Worm (Caenorhabditis elegans) whole organism, L1 larva: ENCODE measurements around the gene F21F8.5.

Experiments
- C34B4.2 ChIP-seq: sonication (generic microtip); optimal IDR thresholded peaks from 2 replicates; lab custom pipeline; 2017; ENCODE audit warnings: mild to moderate bottlenecking, missing genetic modification characterization, missing compliant biosample characterization
- Y116A8C.19 ChIP-seq: sonication (generic microtip); optimal IDR thresholded peaks from 2 replicates; lab custom pipeline; 2016; ENCODE audit warnings: missing compliant biosample characterization, missing genetic modification characterization, borderline replicate concordance
- aha-1 ChIP-seq: fragments of 150-350 bp; optimal IDR thresholded peaks from 2 replicates; lab custom pipeline; 2014; ENCODE audit warnings: missing biosample characterization, missing genetic modification characterization
- alr-1 ChIP-seq: fragments of 200-800 bp; sonication (Bioruptor generic); optimal IDR thresholded peaks from 2 replicates; lab custom pipeline; 2018; ENCODE audit warnings: borderline replicate concordance, mild to moderate bottlenecking, missing genetic modification characterization, missing compliant biosample characterization
- ama-1 ChIP-seq: fragments of 150-350 bp; optimal IDR thresholded peaks from 2 replicates; lab custom pipeline; 2014
- ces-1 ChIP-seq: fragments of 150-350 bp; optimal IDR thresholded peaks from 2 replicates; lab custom pipeline; 2014; ENCODE audit warnings: missing biosample characterization, missing genetic modification reagents, missing genetic modification characterization
- dpl-1 ChIP-seq, 3 experiments: fragments of 150-350 bp in 2 of 3; sonication (generic microtip) in 1 of 3; optimal IDR thresholded peaks; 2 replicates each; lab custom pipeline; 2014 to 2017; ENCODE audit warnings: missing biosample characterization in 3 of 3, missing genetic modification characterization in 3 of 3, missing genetic modification reagents in 3 of 3
- efl-1 ChIP-seq, 4 experiments: fragments of 150-350 bp; optimal IDR thresholded peaks in 3 of 4; peaks in 1 of 4; 1 replicate in 1 of 4; 2 replicates in 3 of 4; lab custom pipeline; 2014; ENCODE audit warnings: missing biosample characterization in 2 of 4, missing genetic modification characterization in 2 of 4, missing genetic modification reagents in 2 of 4
- egl-13 ChIP-seq: sonication (generic microtip); optimal IDR thresholded peaks from 2 replicates; lab custom pipeline; 2016; ENCODE audit warnings: missing genotype, missing genetic modification reagents, missing genetic modification characterization, missing compliant biosample characterization
- egl-27 ChIP-seq, 2 experiments: fragments of 150-350 bp in 1 of 2; sonication (generic microtip); optimal IDR thresholded peaks; 3 replicates each; lab custom pipeline; 2017 to 2018; ENCODE audit warnings: missing biosample characterization in 2 of 2, missing genetic modification characterization in 2 of 2, missing genetic modification reagents in 2 of 2
- fkh-4 ChIP-seq: sonication (generic microtip); optimal IDR thresholded peaks from 2 replicates; lab custom pipeline; 2016; ENCODE audit warnings: missing compliant biosample characterization, missing genetic modification characterization, borderline replicate concordance
- fkh-8 ChIP-seq: sonication (generic microtip); optimal IDR thresholded peaks from 2 replicates; lab custom pipeline; 2016; ENCODE audit warnings: mild to moderate bottlenecking, missing genetic modification characterization, missing compliant biosample characterization
- fos-1 ChIP-seq: fragments of 150-350 bp; optimal IDR thresholded peaks from 2 replicates; lab custom pipeline; 2014; ENCODE audit warnings: missing biosample characterization, missing genetic modification characterization
- grh-1 ChIP-seq: fragments of 200-800 bp; sonication (Bioruptor generic); IDR thresholded peaks from 2 replicates; pipeline ENCODE4 v1.3.6; 2022; ENCODE audit warnings: missing genetic modification reagents, missing genetic modification characterization, missing compliant biosample characterization
- hpl-2 ChIP-seq: fragments of 150-350 bp; optimal IDR thresholded peaks from 2 replicates; lab custom pipeline; 2014; ENCODE audit warnings: missing biosample characterization, missing genetic modification reagents, missing genetic modification characterization
- lin-13 ChIP-seq: fragments of 150-350 bp; optimal IDR thresholded peaks from 2 replicates; lab custom pipeline; 2014; ENCODE audit warnings: missing biosample characterization, missing genetic modification reagents, missing genetic modification characterization
- lin-35 ChIP-seq, 2 experiments: fragments of 150-350 bp; optimal IDR thresholded peaks; 2 replicates each; lab custom pipeline; 2014; ENCODE audit warnings: missing biosample characterization in 2 of 2, missing genetic modification characterization in 2 of 2, missing genetic modification reagents in 2 of 2
- lin-39 ChIP-seq: fragments of 150-350 bp; optimal IDR thresholded peaks from 2 replicates; lab custom pipeline; 2014; ENCODE audit warnings: missing biosample characterization, missing genetic modification reagents, missing genetic modification characterization
- mdl-1 ChIP-seq, 2 experiments: fragments of 150-350 bp; optimal IDR thresholded peaks; 2 replicates each; lab custom pipeline; 2014 to 2017; ENCODE audit warnings: missing biosample characterization in 2 of 2, missing genetic modification characterization in 2 of 2, inconsistent platforms in 1 of 2
- mef-2 ChIP-seq: fragments of 150-350 bp; optimal IDR thresholded peaks from 2 replicates; lab custom pipeline; 2014; ENCODE audit warnings: missing biosample characterization, missing genetic modification characterization
- nhr-11 ChIP-seq: fragments of 150-350 bp; optimal IDR thresholded peaks from 2 replicates; lab custom pipeline; 2014; ENCODE audit warnings: missing biosample characterization, missing genetic modification characterization
- nhr-12 ChIP-seq: sonication (generic microtip); optimal IDR thresholded peaks from 2 replicates; lab custom pipeline; 2017; ENCODE audit warnings: missing biosample characterization, missing genetic modification characterization
- nhr-19 ChIP-seq: fragments of 200-800 bp; sonication (Bioruptor generic); conservative IDR thresholded peaks from 2 replicates; pipeline ENCODE4 v1.3.6; 2022; ENCODE audit warnings: missing genetic modification characterization, missing compliant biosample characterization
- nhr-71 ChIP-seq: sonication (generic microtip); optimal IDR thresholded peaks from 2 replicates; lab custom pipeline; 2016; ENCODE audit warnings: mild to moderate bottlenecking, missing genetic modification characterization, moderate library complexity, missing compliant biosample characterization
- nhr-90 ChIP-seq: sonication (generic microtip); optimal IDR thresholded peaks from 2 replicates; lab custom pipeline; 2016; ENCODE audit warnings: mild to moderate bottlenecking, missing genetic modification characterization, missing compliant biosample characterization; ENCODE audit not compliant: poor library complexity
- pax-3 ChIP-seq: fragments of 200-800 bp; sonication (Bioruptor generic); optimal IDR thresholded peaks from 2 replicates; lab custom pipeline; 2018; ENCODE audit warnings: mild to moderate bottlenecking, missing genetic modification characterization, moderate library complexity, missing compliant biosample characterization
- rnt-1 ChIP-seq: sonication (generic microtip); optimal IDR thresholded peaks from 2 replicates; lab custom pipeline; 2016; ENCODE audit warnings: mild to moderate bottlenecking, missing genetic modification characterization, moderate library complexity, missing compliant biosample characterization
- snu-23 ChIP-seq: sonication (generic microtip); optimal IDR thresholded peaks from 2 replicates; lab custom pipeline; 2016; ENCODE audit warnings: missing genetic modification characterization, missing compliant biosample characterization
- sup-37 ChIP-seq: fragments of 200-800 bp; sonication (Bioruptor generic); optimal IDR thresholded peaks from 2 replicates; lab custom pipeline; 2018; ENCODE audit warnings: mild to moderate bottlenecking, missing genetic modification characterization, missing compliant biosample characterization
- swsn-7 ChIP-seq: sonication (generic microtip); optimal IDR thresholded peaks from 2 replicates; lab custom pipeline; 2016; ENCODE audit warnings: missing genetic modification characterization, missing compliant biosample characterization
- tbx-2 ChIP-seq: sonication (generic microtip); optimal IDR thresholded peaks from 2 replicates; lab custom pipeline; 2016; ENCODE audit warnings: missing genetic modification characterization, missing compliant biosample characterization
- tlp-1 ChIP-seq: fragments of 150-350 bp; optimal IDR thresholded peaks from 2 replicates; lab custom pipeline; 2014; ENCODE audit warnings: missing biosample characterization, missing genetic modification characterization
- unc-62 ChIP-seq: fragments of 150-350 bp; optimal IDR thresholded peaks from 2 replicates; lab custom pipeline; 2014; ENCODE audit warnings: missing biosample characterization, missing genetic modification reagents, missing genetic modification characterization
- unc-86 ChIP-seq: sonication (generic microtip); optimal IDR thresholded peaks from 2 replicates; lab custom pipeline; 2016; ENCODE audit warnings: missing genetic modification characterization, missing compliant biosample characterization
- vab-15 ChIP-seq: sonication (generic microtip); optimal IDR thresholded peaks from 2 replicates; lab custom pipeline; 2017; ENCODE audit warnings: missing genotype, mild to moderate bottlenecking, missing genetic modification characterization, missing compliant biosample characterization
- xbp-1 ChIP-seq: sonication (generic microtip); optimal IDR thresholded peaks from 2 replicates; lab custom pipeline; 2016; ENCODE audit warnings: missing genetic modification characterization, missing compliant biosample characterization
- zag-1 ChIP-seq: fragments of 150-350 bp; optimal IDR thresholded peaks from 2 replicates; lab custom pipeline; 2014; ENCODE audit warnings: missing biosample characterization, missing genetic modification characterization
- zip-4 ChIP-seq: fragments of 200-800 bp; sonication (Bioruptor generic); optimal IDR thresholded peaks from 2 replicates; lab custom pipeline; 2018; ENCODE audit warnings: mild to moderate bottlenecking, missing genetic modification characterization, moderate library complexity, missing compliant biosample characterization
- ztf-4 ChIP-seq: fragments of 150-350 bp; optimal IDR thresholded peaks from 2 replicates; lab custom pipeline; 2014; ENCODE audit warnings: missing biosample characterization, missing genetic modification characterization

F21F8.5 gene

DNA sequence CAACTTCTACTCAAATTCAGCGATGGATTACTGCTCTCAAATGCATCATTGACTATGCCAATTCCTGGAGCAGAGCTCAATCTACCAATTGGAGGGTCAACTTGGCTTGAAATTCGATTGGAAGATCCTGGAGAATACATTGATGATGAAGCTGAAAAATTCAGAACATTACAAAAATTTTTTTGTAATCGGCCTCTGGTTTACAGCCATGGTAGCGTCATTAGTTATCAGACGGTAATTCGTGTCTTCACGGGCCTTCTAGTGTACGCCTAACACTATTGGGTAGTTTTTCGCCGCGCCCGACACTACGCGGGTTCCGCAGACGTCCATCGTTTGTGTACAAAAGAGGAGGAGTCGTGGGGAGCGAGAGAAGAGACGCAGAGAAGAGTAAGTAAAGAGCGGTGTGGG is 37.4 kb downstream of the F21F8.5 start (continued):
- peak; percentile 71 for TF ChIP-seq zip-4 (GFP tag; lab: Kevin White, UChicago)
- TF ChIP-seq sup-37 (GFP tag; lab: Kevin White, UChicago) = peak; percentile 69
- peak; percentile 95 for TF ChIP-seq rnt-1 (tag; lab: Kevin White, UChicago)
- peak; percentile 94 for TF ChIP-seq ama-1
- no peak for TF ChIP-seq C34B4.2 (tag; lab: Kevin White, UChicago)
- peak; percentile 36 for TF ChIP-seq hpl-2
- no peak for TF ChIP-seq mef-2
- TF ChIP-seq efl-1 (optimal IDR thresholded peaks at IDR 0.05; lab: Kevin White, UChicago) = peak; percentile 63 to 77
- TF ChIP-seq efl-1 (GFP tag; optimal IDR thresholded peaks at IDR 0.05 in 1 of 2; lab: Kevin White, UChicago) = peak; percentile 57 to 96
- no peak for TF ChIP-seq alr-1 (tag; lab: Kevin White, UChicago)
- TF ChIP-seq tlp-1 = no peak
- peak; percentile 53 for TF ChIP-seq pax-3
- TF ChIP-seq zag-1 (tag; lab: Kevin White, UChicago) = no peak
- TF ChIP-seq nhr-19 (GFP tag; lab: Robert Waterston, UW) = peak; percentile 93
- no peak for TF ChIP-seq nhr-12 (tag; lab: Kevin White, UChicago)
- TF ChIP-seq fos-1 (tag; lab: Kevin White, UChicago) = peak; percentile 52
- peak; percentile 92 for TF ChIP-seq snu-23 (GFP tag; lab: Kevin White, UChicago)
- peak; percentile 25 for TF ChIP-seq fkh-4 (tag; lab: Kevin White, UChicago)
- TF ChIP-seq egl-13 = peak; percentile 54
- peak; percentile 95 for TF ChIP-seq nhr-90 (tag; lab: Kevin White, UChicago)
- peak in 1 of 2 experiments; percentile 72 for TF ChIP-seq mdl-1 (tag; optimal IDR thresholded peaks at IDR 0.05; lab: Kevin White, UChicago)
- TF ChIP-seq nhr-71 (tag; lab: Kevin White, UChicago) = peak; percentile 94
- TF ChIP-seq dpl-1 (GFP tag; optimal IDR thresholded peaks at IDR 0.05; lab: Kevin White, UChicago) = peak; percentile 46 to 67 (median 60)
- no peak for TF ChIP-seq unc-62 (GFP tag; lab: Kevin White, UChicago)
- TF ChIP-seq lin-39 = peak; percentile 58
- no peak for TF ChIP-seq vab-15 (tag; lab: Kevin White, UChicago)
- peak; percentile 53 for TF ChIP-seq fkh-8
- TF ChIP-seq tbx-2 = peak; percentile 84
- TF ChIP-seq ztf-4 (tag; lab: Kevin White, UChicago) = peak; percentile 60
- TF ChIP-seq swsn-7 = peak; percentile 95
- no peak for TF ChIP-seq Y116A8C.19 (tag; lab: Kevin White, UChicago)
- TF ChIP-seq unc-86 = peak; percentile 71
- no peak for TF ChIP-seq aha-1 (tag; lab: Kevin White, UChicago)
- TF ChIP-seq xbp-1 (tag; lab: Kevin White, UChicago) = peak; percentile 86
- peak; percentile 86 for TF ChIP-seq grh-1
- TF ChIP-seq lin-35 (GFP tag; optimal IDR thresholded peaks at IDR 0.05; lab: Kevin White, UChicago) = peak; percentile 53 to 69
- no peak for TF ChIP-seq ces-1 (GFP tag; lab: Kevin White, UChicago)
- TF ChIP-seq lin-13 (GFP tag; lab: Kevin White, UChicago) = peak; percentile 71

DNA sequence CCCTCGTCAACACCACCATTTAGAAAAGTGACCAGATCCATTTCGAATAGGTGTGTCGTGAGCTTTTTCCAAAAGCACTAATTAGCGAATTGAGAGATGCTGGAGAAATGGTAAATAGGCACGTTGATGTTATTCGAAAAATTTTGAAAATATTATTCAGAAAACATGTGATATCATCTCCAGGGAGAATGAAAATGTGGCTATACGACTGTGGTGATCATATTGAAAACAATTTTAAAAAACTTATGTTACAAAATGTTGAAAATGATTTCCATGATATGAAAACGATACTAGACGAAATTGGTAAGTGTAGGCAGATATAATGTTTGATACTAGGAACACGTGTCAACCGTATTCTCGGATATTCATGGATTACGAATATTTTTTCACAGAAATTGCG is 39.3 kb downstream of the F21F8.5 start, which contains the start of gene K07C11.10:
TSS of gene K07C11.10 (minus strand) at position 101 of the 400 bp plus-strand sequence.
- TF ChIP-seq nhr-11 (tag; lab: Kevin White, UChicago) = no peak
- TF ChIP-seq egl-27 (tag; optimal IDR thresholded peaks at IDR 0.05; lab: Kevin White, UChicago) = no peak
- peak; percentile 43 for TF ChIP-seq fkh-8
- no peak for TF ChIP-seq C34B4.2 (tag; lab: Kevin White, UChicago)

ce11 chrV:8224634-8225033 is 41.5 kb downstream of the F21F8.5 start, which contains the start of gene pax-1:
pax-1 (plus strand) TSS chrV:8224934.
- no peak for TF ChIP-seq lin-39
- no peak for TF ChIP-seq efl-1 (optimal IDR thresholded peaks at IDR 0.05; lab: Kevin White, UChicago)
- peak in 1 of 2 experiments; percentile 36 for TF ChIP-seq efl-1 (GFP tag; optimal IDR thresholded peaks at IDR 0.05 in 1 of 2; lab: Kevin White, UChicago)
